Fruit fly (Drosophila melanogaster): ENCODE measurements around the gene teq.

DNA sequence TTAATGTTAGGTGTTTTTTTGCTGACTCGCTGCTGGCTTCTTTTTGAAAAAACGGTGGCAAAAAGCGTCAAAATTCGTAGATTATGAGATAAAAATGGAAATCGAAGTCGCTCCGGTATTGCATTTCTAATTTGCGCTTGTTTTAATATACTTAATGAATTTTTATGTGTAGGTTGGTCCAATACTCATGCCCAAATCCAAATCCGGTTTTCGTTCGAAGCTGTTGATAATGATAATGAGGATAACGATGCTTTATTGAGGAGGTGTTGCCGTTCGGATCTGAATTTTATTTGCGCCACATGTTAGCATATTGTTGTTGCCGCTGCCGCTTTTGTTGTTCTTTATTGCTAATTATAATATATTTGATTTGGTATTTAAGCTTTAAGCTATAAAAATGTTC is 28.2 kb upstream of the teq start:
- TF ChIP-seq Myc (optimal IDR thresholded peaks at IDR 0.05) (no peak), N (GFP tag; optimal IDR thresholded peaks at IDR 0.05) (no peak), pan (optimal IDR thresholded peaks at IDR 0.05) (no peak), Mio (GFP tag; optimal IDR thresholded peaks at IDR 0.05) (no peak), Sp1 (GFP tag; optimal IDR thresholded peaks at IDR 0.05) (no peak), usp (GFP tag; optimal IDR thresholded peaks at IDR 0.05) (no peak), Hr78 (GFP tag; optimal IDR thresholded peaks at IDR 0.05) (no peak)

Data from whole organism, wandering third instar larva.